Fruit fly (Drosophila melanogaster) whole organism, prepupa: ENCODE measurements around the gene TkR99D.
A peak's percentile ranks its signal among the peaks of the same experiment; 100 is the strongest.

ENCODE experiments used
- CG10631 ChIP-seq: fragments of 200-800 bp; sonication (Bioruptor generic); optimal IDR thresholded peaks from 2 replicates; lab custom pipeline; 2016; ENCODE audit warnings: missing biosample characterization, missing genetic modification characterization
- CG10669 ChIP-seq: fragments of 200-800 bp; sonication (Bioruptor generic); optimal IDR thresholded peaks from 3 replicates; lab custom pipeline; 2018; ENCODE audit warnings: missing biosample characterization, mild to moderate bottlenecking, missing genetic modification characterization, moderate library complexity
- CG11294 ChIP-seq: fragments of 200-800 bp; sonication (Bioruptor generic); IDR thresholded peaks from 2 replicates; pipeline ENCODE4 v1.3.6; 2022; ENCODE audit warnings: missing biosample characterization, missing genetic modification characterization
- CG11902 ChIP-seq: fragments of 200-800 bp; sonication (Bioruptor generic); optimal IDR thresholded peaks from 3 replicates; lab custom pipeline; 2016; ENCODE audit warnings: missing biosample characterization, missing genetic modification characterization
- CG15336 ChIP-seq: fragments of 200-800 bp; sonication (Bioruptor generic); IDR thresholded peaks from 2 replicates; pipeline ENCODE4 v1.3.6; 2022; ENCODE audit warnings: missing biosample characterization, missing genetic modification characterization
- CG1621 ChIP-seq: fragments of 200-800 bp; sonication (Bioruptor generic); optimal IDR thresholded peaks from 3 replicates; lab custom pipeline; 2018; ENCODE audit warnings: missing biosample characterization, mild to moderate bottlenecking, missing genetic modification characterization
- CG3032 ChIP-seq: fragments of 200-800 bp; optimal IDR thresholded peaks from 2 replicates; lab custom pipeline; 2019; ENCODE audit warnings: missing biosample characterization, mild to moderate bottlenecking, missing genetic modification characterization, moderate library complexity
- CG31627 ChIP-seq: fragments of 200-800 bp; sonication (Bioruptor generic); optimal IDR thresholded peaks from 3 replicates; lab custom pipeline; 2016; ENCODE audit warnings: missing biosample characterization, missing genetic modification characterization
- CG32006 ChIP-seq: fragments of 200-800 bp; sonication (Bioruptor generic); optimal IDR thresholded peaks from 3 replicates; lab custom pipeline; 2017; ENCODE audit warnings: missing biosample characterization, mild to moderate bottlenecking, missing genetic modification characterization
- CG3919 ChIP-seq: fragments of 200-800 bp; sonication (Bioruptor generic); optimal IDR thresholded peaks from 3 replicates; lab custom pipeline; 2016; ENCODE audit warnings: missing biosample characterization, missing genetic modification characterization
- CG6163 ChIP-seq: fragments of 200-800 bp; sonication (Bioruptor generic); IDR thresholded peaks from 3 replicates; pipeline ENCODE4 v1.3.6; 2022; ENCODE audit warnings: missing biosample characterization, missing genetic modification characterization
- CG6276 ChIP-seq: fragments of 200-800 bp; sonication (Bioruptor generic); optimal IDR thresholded peaks from 2 replicates; lab custom pipeline; 2017; ENCODE audit warnings: missing biosample characterization, mild to moderate bottlenecking, missing genetic modification characterization
- CG6792 ChIP-seq: fragments of 200-800 bp; sonication (Bioruptor generic); optimal IDR thresholded peaks from 3 replicates; lab custom pipeline; 2016; ENCODE audit warnings: missing biosample characterization, missing genetic modification characterization
- CG6854 ChIP-seq: fragments of 200-800 bp; sonication (Bioruptor generic); optimal IDR thresholded peaks from 2 replicates; lab custom pipeline; 2017; ENCODE audit warnings: missing biosample characterization, mild to moderate bottlenecking, missing genetic modification characterization
- CG8119 ChIP-seq: fragments of 200-800 bp; sonication (Bioruptor generic); IDR thresholded peaks from 3 replicates; pipeline ENCODE4 v1.3.6; 2022; ENCODE audit warnings: missing biosample characterization, missing genetic modification characterization
- CG8632 ChIP-seq: fragments of 200-800 bp; sonication (Bioruptor generic); optimal IDR thresholded peaks from 3 replicates; lab custom pipeline; 2016; ENCODE audit warnings: missing biosample characterization, missing genetic modification characterization
- CG9139 ChIP-seq: fragments of 200-800 bp; sonication (Bioruptor generic); optimal IDR thresholded peaks from 3 replicates; lab custom pipeline; 2017; ENCODE audit warnings: missing biosample characterization, mild to moderate bottlenecking, missing genetic modification characterization
- Eip75B ChIP-seq: fragments of 200-800 bp; sonication (Bioruptor generic); optimal IDR thresholded peaks from 3 replicates; lab custom pipeline; 2016; ENCODE audit warnings: missing biosample characterization, missing genetic modification characterization
- Eip78C ChIP-seq: fragments of 200-800 bp; sonication (Bioruptor generic); peaks from one replicate; lab custom pipeline; 2016; ENCODE audit warnings: missing biosample characterization, missing genetic modification characterization
- Eip93F ChIP-seq: fragments of 200-800 bp; sonication (Bioruptor generic); optimal IDR thresholded peaks from 2 replicates; lab custom pipeline; 2016; ENCODE audit warnings: missing biosample characterization, mild to moderate bottlenecking, missing genetic modification characterization
- Ets21C ChIP-seq: fragments of 200-800 bp; sonication (Bioruptor generic); optimal IDR thresholded peaks from 3 replicates; lab custom pipeline; 2016; ENCODE audit warnings: missing biosample characterization, missing genetic modification characterization
- Ets96B ChIP-seq: fragments of 200-800 bp; optimal IDR thresholded peaks from 2 replicates; lab custom pipeline; 2019; ENCODE audit warnings: missing biosample characterization, mild to moderate bottlenecking, missing genetic modification characterization, moderate library complexity
- Hr39 ChIP-seq: fragments of 200-800 bp; sonication (Bioruptor generic); optimal IDR thresholded peaks from 2 replicates; lab custom pipeline; 2016; ENCODE audit warnings: missing biosample characterization, missing genetic modification characterization
- Hr4 ChIP-seq: fragments of 200-800 bp; sonication (Bioruptor generic); optimal IDR thresholded peaks from 3 replicates; lab custom pipeline; 2016; ENCODE audit warnings: missing biosample characterization, missing genetic modification characterization
- Met ChIP-seq: fragments of 200-800 bp; sonication (Bioruptor generic); optimal IDR thresholded peaks from 3 replicates; lab custom pipeline; 2016; ENCODE audit warnings: missing biosample characterization, missing genetic modification characterization
- OdsH ChIP-seq: fragments of 200-800 bp; sonication (Bioruptor generic); optimal IDR thresholded peaks from 3 replicates; lab custom pipeline; 2016; ENCODE audit warnings: missing biosample characterization, missing genetic modification characterization
- Smox ChIP-seq: fragments of 200-800 bp; sonication (Bioruptor generic); optimal IDR thresholded peaks from 3 replicates; lab custom pipeline; 2016; ENCODE audit warnings: missing biosample characterization, missing genetic modification characterization
- Sox14 ChIP-seq: fragments of 200-800 bp; sonication (Bioruptor generic); optimal IDR thresholded peaks from 3 replicates; lab custom pipeline; 2016; ENCODE audit warnings: missing biosample characterization, missing genetic modification characterization
- achi ChIP-seq: fragments of 200-800 bp; sonication (Bioruptor generic); optimal IDR thresholded peaks from 3 replicates; lab custom pipeline; 2016; ENCODE audit warnings: missing biosample characterization, missing genetic modification characterization
- acj6 ChIP-seq: fragments of 200-800 bp; sonication (Bioruptor generic); optimal IDR thresholded peaks from 3 replicates; lab custom pipeline; 2016; ENCODE audit warnings: missing biosample characterization, missing genetic modification characterization
- dac ChIP-seq: fragments of 200-800 bp; sonication (Bioruptor generic); optimal IDR thresholded peaks from 2 replicates; lab custom pipeline; 2017; ENCODE audit warnings: missing biosample characterization, mild to moderate bottlenecking, missing genetic modification characterization
- dsx ChIP-seq: fragments of 200-800 bp; optimal IDR thresholded peaks from 3 replicates; lab custom pipeline; 2019; ENCODE audit warnings: missing biosample characterization, mild to moderate bottlenecking, missing genetic modification characterization, moderate library complexity; ENCODE audit not compliant: poor library complexity, severe bottlenecking
- eg ChIP-seq: fragments of 200-800 bp; sonication (Bioruptor generic); IDR thresholded peaks from 3 replicates; pipeline ENCODE4 v1.3.6; 2022; ENCODE audit warnings: missing biosample characterization, missing genetic modification characterization
- esn ChIP-seq: fragments of 200-800 bp; sonication (Bioruptor generic); optimal IDR thresholded peaks from 2 replicates; lab custom pipeline; 2016; ENCODE audit warnings: missing biosample characterization, mild to moderate bottlenecking, missing genetic modification characterization, moderate library complexity
- fd85E ChIP-seq: fragments of 200-800 bp; sonication (Bioruptor generic); optimal IDR thresholded peaks from 3 replicates; lab custom pipeline; 2016; ENCODE audit warnings: missing biosample characterization, missing genetic modification characterization
- fkh ChIP-seq: fragments of 200-800 bp; sonication (Bioruptor generic); optimal IDR thresholded peaks from 3 replicates; lab custom pipeline; 2017; ENCODE audit warnings: missing biosample characterization, mild to moderate bottlenecking, missing genetic modification characterization, moderate library complexity
- net ChIP-seq: fragments of 200-800 bp; sonication (Bioruptor generic); optimal IDR thresholded peaks from 3 replicates; lab custom pipeline; 2016; ENCODE audit warnings: missing biosample characterization, missing genetic modification characterization
- salr ChIP-seq, 2 experiments: fragments of 200-800 bp; sonication (Bioruptor generic); optimal IDR thresholded peaks; 3 replicates each; lab custom pipeline; 2016 to 2018; ENCODE audit warnings: missing biosample characterization in 2 of 2, missing genetic modification characterization in 2 of 2, mild to moderate bottlenecking in 1 of 2
- spab ChIP-seq: fragments of 200-800 bp; sonication (Bioruptor generic); optimal IDR thresholded peaks from 2 replicates; lab custom pipeline; 2017; ENCODE audit warnings: missing biosample characterization, mild to moderate bottlenecking, missing genetic modification characterization, missing genetic modification reagents
- svp ChIP-seq: fragments of 200-800 bp; sonication (Bioruptor generic); peaks from one replicate; lab custom pipeline; 2016; ENCODE audit warnings: missing biosample characterization, missing genetic modification characterization
- topi ChIP-seq: fragments of 200-800 bp; sonication (Bioruptor generic); optimal IDR thresholded peaks from 3 replicates; lab custom pipeline; 2016; ENCODE audit warnings: missing biosample characterization, missing genetic modification characterization
- vri ChIP-seq: fragments of 200-800 bp; sonication (Bioruptor generic); optimal IDR thresholded peaks from 3 replicates; lab custom pipeline; 2016; ENCODE audit warnings: missing biosample characterization, mild to moderate bottlenecking, missing genetic modification characterization

Gene TkR99D

dm6 chr3R:30013909-30014308 lies 44.7 kb upstream of the TkR99D start (continued):
- TF ChIP-seq CG6854 (peak; percentile 85), Ets21C (no peak), esn (GFP tag; lab: Kevin White, UChicago) (no peak), dsx (GFP tag; lab: Kevin White, UChicago) (peak; percentile 72), Eip93F (GFP tag; lab: Kevin White, UChicago) (peak; percentile 2), CG6792 (GFP tag; lab: Kevin White, UChicago) (no peak), CG1621 (tag; lab: Kevin White, UChicago) (peak; percentile 49), svp (GFP tag; lab: Kevin White, UChicago) (peak; percentile 77), topi (GFP tag; lab: Kevin White, UChicago) (peak; percentile 36), vri (GFP tag; lab: Kevin White, UChicago) (no peak), Hr39 (no peak), CG10669 (GFP tag; lab: Kevin White, UChicago) (peak; percentile 67), Met (GFP tag; lab: Kevin White, UChicago) (peak; percentile 7), Hr4 (GFP tag; lab: Kevin White, UChicago) (no peak), CG3919 (GFP tag; lab: Kevin White, UChicago) (peak; percentile 59), CG6276 (GFP tag; lab: Kevin White, UChicago) (peak; percentile 86), CG3032 (no peak), eg (no peak), CG8632 (GFP tag; lab: Kevin White, UChicago) (no peak)

DNA sequence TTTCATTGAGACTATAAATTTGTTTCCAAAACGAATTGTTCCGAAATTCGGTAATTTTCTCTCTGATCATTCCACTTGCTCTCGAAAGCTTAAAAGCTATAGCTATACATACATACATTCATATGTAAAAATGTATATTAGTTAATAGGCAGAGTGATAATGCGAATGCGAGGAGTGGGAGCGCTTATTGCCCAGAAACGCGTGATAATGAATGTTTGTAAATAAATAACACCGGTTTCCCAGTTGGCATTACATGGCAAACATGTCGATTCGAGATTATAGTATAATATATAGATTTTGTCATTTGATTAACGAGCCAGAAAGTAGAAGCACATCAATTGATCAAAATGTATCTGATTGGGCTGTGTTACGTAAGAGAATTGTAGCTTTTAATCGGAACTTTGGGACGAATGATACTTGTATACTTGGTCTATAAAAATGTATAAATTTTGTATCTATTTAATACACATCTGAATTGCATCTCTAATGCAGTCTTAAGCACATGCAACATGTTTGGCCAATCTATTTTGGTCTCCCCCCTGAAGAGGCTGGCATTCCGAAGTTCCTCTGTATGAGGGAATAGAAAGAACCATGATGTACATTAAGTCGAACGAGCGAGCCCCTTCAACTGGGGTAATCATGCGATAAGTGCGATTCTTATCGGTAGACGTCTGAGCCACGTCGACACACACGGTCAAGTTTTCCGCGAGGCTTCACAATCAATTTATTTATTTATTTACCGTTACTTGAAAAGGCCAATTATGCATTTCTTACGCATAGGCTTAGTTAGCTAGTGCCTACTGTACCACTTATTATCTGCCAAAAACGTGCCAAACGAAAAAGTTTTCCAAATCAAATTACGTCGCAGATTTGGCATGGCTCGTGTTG lies 43.6 kb upstream of the TkR99D start:
- TF ChIP-seq CG11902 (GFP tag; lab: Kevin White, UChicago): no peak
- TF ChIP-seq achi: peak; percentile 32
- TF ChIP-seq CG31627 (GFP tag; lab: Kevin White, UChicago): peak; percentile 17
- TF ChIP-seq CG9139 (GFP tag; lab: Kevin White, UChicago): no peak
- TF ChIP-seq Hr4 (GFP tag; lab: Kevin White, UChicago): peak; percentile 55
- peak; percentile 64 for TF ChIP-seq CG15336
- peak; percentile 25 for TF ChIP-seq OdsH (GFP tag; lab: Kevin White, UChicago)
- peak; percentile 27 for TF ChIP-seq Sox14
- TF ChIP-seq CG8119 (GFP tag; lab: Robert Waterston, UW): peak; percentile 46; the same call in 1 of the 3 replicates
- TF ChIP-seq CG11294: peak; percentile 34; the same call in 1 of the 2 replicates
- no peak for TF ChIP-seq fd85E (GFP tag; lab: Kevin White, UChicago)
- TF ChIP-seq CG6163 (GFP tag; lab: Robert Waterston, UW): peak; percentile 59
- peak; percentile 23 for TF ChIP-seq net
- TF ChIP-seq Eip78C (GFP tag; lab: Kevin White, UChicago): peak; percentile 69
- TF ChIP-seq salr (GFP tag; optimal IDR thresholded peaks at IDR 0.05; lab: Kevin White, UChicago): peak in 1 of 2 experiments; percentile 13
- TF ChIP-seq CG10669 (GFP tag; lab: Kevin White, UChicago): no peak
- peak; percentile 44 for TF ChIP-seq svp (GFP tag; lab: Kevin White, UChicago)
- peak; percentile 53 for TF ChIP-seq CG32006 (GFP tag; lab: Kevin White, UChicago)
- TF ChIP-seq vri (GFP tag; lab: Kevin White, UChicago): peak; percentile 68
- peak; percentile 62 for TF ChIP-seq eg
- no peak for TF ChIP-seq Met (GFP tag; lab: Kevin White, UChicago)
- no peak for TF ChIP-seq Eip93F (GFP tag; lab: Kevin White, UChicago)
- TF ChIP-seq fkh (GFP tag; lab: Kevin White, UChicago): peak; percentile 70

dm6 chr3R:30009173-30009572 lies 39.9 kb upstream of the TkR99D start, which contains the start of gene CG7912:
CG7912 (minus strand) TSS chr3R:30009189.
- TF ChIP-seq topi (GFP tag; lab: Kevin White, UChicago) (no peak), acj6 (GFP tag; lab: Kevin White, UChicago) (no peak), Eip75B (GFP tag; lab: Kevin White, UChicago) (no peak), CG6276 (GFP tag; lab: Kevin White, UChicago) (no peak), Ets96B (tag; lab: Kevin White, UChicago) (no peak), dsx (GFP tag; lab: Kevin White, UChicago) (no peak), Eip93F (GFP tag; lab: Kevin White, UChicago) (no peak), achi (no peak), svp (GFP tag; lab: Kevin White, UChicago) (no peak), vri (GFP tag; lab: Kevin White, UChicago) (no peak), Smox (GFP tag; lab: Kevin White, UChicago) (no peak), esn (GFP tag; lab: Kevin White, UChicago) (no peak), spab (GFP tag; lab: Kevin White, UChicago) (no peak), CG6792 (GFP tag; lab: Kevin White, UChicago) (no peak), CG10631 (GFP tag; lab: Kevin White, UChicago) (no peak), dac (GFP tag; lab: Kevin White, UChicago) (no peak)
